Worm (Caenorhabditis elegans): ENCODE results near the gene grsp-2.

DNA sequence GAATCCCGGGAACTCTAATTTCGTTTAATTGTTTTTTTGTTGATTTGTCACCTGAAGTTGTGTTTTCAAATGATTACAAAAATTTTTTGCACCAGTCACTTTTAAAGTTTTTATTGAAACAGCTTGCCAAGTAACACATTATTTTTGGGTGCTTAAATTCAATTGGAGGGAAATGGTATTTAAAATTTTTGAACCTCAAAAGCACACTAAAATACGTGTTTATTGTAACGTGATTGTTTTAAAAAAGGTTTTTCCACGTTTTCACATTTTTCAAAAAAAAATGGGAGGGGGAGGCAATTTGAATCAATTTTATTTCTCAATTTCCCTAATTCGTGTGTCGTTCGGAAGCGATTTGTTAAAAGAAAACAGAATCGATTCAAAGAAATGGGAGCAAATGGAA is 5.0 kb downstream of the grsp-2 start, which contains the start of gene T28C6.5:
- TF ChIP-seq tbx-2 (tag; optimal IDR thresholded peaks at IDR 0.05), result no peak
- TF ChIP-seq vab-15 (tag; optimal IDR thresholded peaks at IDR 0.05), result no peak
- no peak for TF ChIP-seq egl-27 (tag; optimal IDR thresholded peaks at IDR 0.05)

All from whole organism, L1 larva.